Fruit fly (Drosophila melanogaster): ENCODE measurements around the gene KLHL18.

KLHL18 gene

dm6 chr3R:11967262-11968029 lies 42.8 kb downstream of the KLHL18 start, which contains the start of the genes CG12213 and GC1 (continued):
- no peak for TF ChIP-seq C15 (GFP tag; IDR thresholded peaks at IDR 0.05)
- TF ChIP-seq hkb (optimal IDR thresholded peaks at IDR 0.05), result no peak
- TF ChIP-seq hkb (GFP tag; IDR thresholded peaks at IDR 0.05), result no peak
- peak; percentile 97 for TF ChIP-seq HLH4C (GFP tag; IDR thresholded peaks at IDR 0.05; ENCODE audit: partially characterized antibody)
- peak; percentile 97 for TF ChIP-seq chinmo (GFP tag; IDR thresholded peaks at IDR 0.05; ENCODE audit: partially characterized antibody)
- no peak for TF ChIP-seq Usf (GFP tag; optimal IDR thresholded peaks at IDR 0.05)
- peak; percentile 58 for TF ChIP-seq CG2712 (tag; optimal IDR thresholded peaks at IDR 0.05)
- TF ChIP-seq CG11398 (GFP tag; optimal IDR thresholded peaks at IDR 0.05), result no peak
- TF ChIP-seq CG14441 (GFP tag; IDR thresholded peaks at IDR 0.05), result no peak
- no peak for TF ChIP-seq CG18011 (GFP tag; optimal IDR thresholded peaks at IDR 0.05)
- TF ChIP-seq Fer2 (tag; optimal IDR thresholded peaks at IDR 0.05), result no peak
- TF ChIP-seq pan (optimal IDR thresholded peaks at IDR 0.05), result no peak
- peak in 1 of 2 experiments; percentile 28 for TF ChIP-seq pan (GFP tag; optimal IDR thresholded peaks at IDR 0.05 in 1 of 2, IDR thresholded peaks at IDR 0.05 in 1 of 2)
- no peak for TF ChIP-seq CG17802 (tag; optimal IDR thresholded peaks at IDR 0.05)
- no peak for TF ChIP-seq CG4404 (GFP tag; IDR thresholded peaks at IDR 0.05)
- TF ChIP-seq z (GFP tag; IDR thresholded peaks at IDR 0.05), result no peak
- no peak for TF ChIP-seq nau (GFP tag; optimal IDR thresholded peaks at IDR 0.05)
- no peak for TF ChIP-seq Hr78 (GFP tag; optimal IDR thresholded peaks at IDR 0.05)
- TF ChIP-seq fd64A (GFP tag; optimal IDR thresholded peaks at IDR 0.05), result no peak
- no peak for TF ChIP-seq bigmax (GFP tag; optimal IDR thresholded peaks at IDR 0.05)
- no peak for TF ChIP-seq exex (tag; optimal IDR thresholded peaks at IDR 0.05)
- no peak for TF ChIP-seq CG4328 (GFP tag; optimal IDR thresholded peaks at IDR 0.05)
- TF ChIP-seq ab (GFP tag; optimal IDR thresholded peaks at IDR 0.05), result no peak
- no peak for TF ChIP-seq CG14050 (GFP tag; IDR thresholded peaks at IDR 0.05)
- TF ChIP-seq odd (GFP tag; optimal IDR thresholded peaks at IDR 0.05), result no peak
- peak; percentile 6 for TF ChIP-seq Elba2 (GFP tag; optimal IDR thresholded peaks at IDR 0.05)
- TF ChIP-seq CG9797 (GFP tag; optimal IDR thresholded peaks at IDR 0.05), result peak; percentile 91
- TF ChIP-seq D (optimal IDR thresholded peaks at IDR 0.05), result no peak
- no peak for TF ChIP-seq D (GFP tag; optimal IDR thresholded peaks at IDR 0.05)
- no peak for TF ChIP-seq Atf3 (GFP tag; optimal IDR thresholded peaks at IDR 0.05)
- no peak for TF ChIP-seq CG10366 (GFP tag; IDR thresholded peaks at IDR 0.05)
- TF ChIP-seq Poxn (GFP tag; IDR thresholded peaks at IDR 0.05), result no peak
- TF ChIP-seq Med (GFP tag), result peak; percentile 85
- no peak for TF ChIP-seq cwo (GFP tag; optimal IDR thresholded peaks at IDR 0.05)
- no peak for TF ChIP-seq CG16779 (GFP tag; IDR thresholded peaks at IDR 0.05)
- no peak for TF ChIP-seq pum (GFP tag; optimal IDR thresholded peaks at IDR 0.05)
- peak; percentile 2 for TF ChIP-seq wek (GFP tag; optimal IDR thresholded peaks at IDR 0.05)
- TF ChIP-seq pros (GFP tag; optimal IDR thresholded peaks at IDR 0.05), result no peak
- no peak for TF ChIP-seq seq (GFP tag; IDR thresholded peaks at IDR 0.05)
- TF ChIP-seq CG10274 (GFP tag; optimal IDR thresholded peaks at IDR 0.05), result no peak
- peak; percentile 40 for TF ChIP-seq CG12155 (GFP tag; optimal IDR thresholded peaks at IDR 0.05)
- no peak for TF ChIP-seq CG12219 (GFP tag; optimal IDR thresholded peaks at IDR 0.05)
- TF ChIP-seq sisA (GFP tag; IDR thresholded peaks at IDR 0.05), result no peak
- peak; percentile 93 for TF ChIP-seq Sry-δ (GFP tag; optimal IDR thresholded peaks at IDR 0.05)
- TF ChIP-seq luna (GFP tag; optimal IDR thresholded peaks at IDR 0.05), result no peak
- no peak for TF ChIP-seq shn (GFP tag; optimal IDR thresholded peaks at IDR 0.05)
- no peak for TF ChIP-seq tup (GFP tag; optimal IDR thresholded peaks at IDR 0.05)
- no peak for TF ChIP-seq dysf (GFP tag; IDR thresholded peaks at IDR 0.05)
- peak; percentile 99 for TF ChIP-seq Scr (GFP tag; IDR thresholded peaks at IDR 0.05; ENCODE audit: partially characterized antibody)
- TF ChIP-seq CG9437 (GFP tag; optimal IDR thresholded peaks at IDR 0.05), result no peak
- peak; percentile 80 for TF ChIP-seq Lhr (GFP tag; optimal IDR thresholded peaks at IDR 0.05)
